Fruit fly (Drosophila melanogaster): ENCODE data around the gene POLDIP2.

POLDIP2 gene

DNA sequence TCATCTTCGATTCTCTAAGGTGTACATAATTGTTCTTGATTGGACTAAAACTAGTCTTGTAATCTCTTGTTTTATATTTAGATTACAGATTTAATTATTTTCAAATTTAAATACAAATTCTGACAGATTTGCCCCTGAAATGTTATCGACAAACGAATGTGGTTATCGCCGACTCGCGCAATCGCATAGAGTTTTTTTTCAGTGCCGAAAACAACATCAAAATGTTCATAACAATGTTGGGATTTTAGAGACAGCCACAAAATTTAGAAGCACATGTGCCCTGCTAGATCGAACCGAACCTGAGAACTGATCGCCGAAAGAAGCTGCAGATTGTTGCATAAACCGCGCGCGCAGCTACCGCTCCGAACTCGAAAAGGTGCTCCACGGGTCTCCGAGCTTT, at the start of gene POLDIP2:
Gene POLDIP2 (plus strand): TSS at position 160 of the 400 bp plus-strand sequence.
- no peak for TF ChIP-seq noc (tag; optimal IDR thresholded peaks at IDR 0.05)

dm6 chr3R:5420454-5420853, 47.1 kb upstream of the POLDIP2 start:
- TF ChIP-seq noc (tag; optimal IDR thresholded peaks at IDR 0.05), result no peak

dm6 chr3R:5422123-5422522, 45.5 kb upstream of the POLDIP2 start:
- TF ChIP-seq noc (tag; optimal IDR thresholded peaks at IDR 0.05), result no peak

- no peak for TF ChIP-seq noc (tag; optimal IDR thresholded peaks at IDR 0.05)
Observed at dm6 chr3R:5427157-5427556, 40.4 kb upstream of the POLDIP2 start, which contains the start of gene CG12147. TSS of gene CG12147 (minus strand) at chr3R:5427257.

- no peak for TF ChIP-seq noc (tag; optimal IDR thresholded peaks at IDR 0.05)
Observed at dm6 chr3R:5429786-5430185, 37.8 kb upstream of the POLDIP2 start.

- TF ChIP-seq noc (tag; optimal IDR thresholded peaks at IDR 0.05), result no peak
Observed at dm6 chr3R:5438750-5439149, 28.8 kb upstream of the POLDIP2 start.

DNA sequence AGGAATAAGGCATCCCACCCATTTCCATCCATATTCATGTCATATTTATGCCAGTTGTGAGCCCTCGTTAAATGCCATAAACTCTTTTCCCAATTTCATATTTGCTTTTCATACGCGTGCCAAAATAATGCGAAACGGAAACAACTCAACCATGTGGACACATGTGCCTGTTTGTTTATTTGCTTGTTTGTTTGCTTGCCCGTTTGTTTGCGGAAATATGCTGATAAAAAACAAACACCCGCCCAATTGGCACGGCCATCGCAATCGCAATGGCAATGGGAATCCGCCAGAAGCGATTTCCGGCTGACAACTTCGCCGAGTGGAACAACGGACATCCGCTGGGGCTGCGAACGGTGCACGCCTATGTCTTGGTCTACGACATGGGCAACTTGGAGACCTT, 13.2 kb upstream of the POLDIP2 start:
- no peak for TF ChIP-seq noc (tag; optimal IDR thresholded peaks at IDR 0.05)

DNA sequence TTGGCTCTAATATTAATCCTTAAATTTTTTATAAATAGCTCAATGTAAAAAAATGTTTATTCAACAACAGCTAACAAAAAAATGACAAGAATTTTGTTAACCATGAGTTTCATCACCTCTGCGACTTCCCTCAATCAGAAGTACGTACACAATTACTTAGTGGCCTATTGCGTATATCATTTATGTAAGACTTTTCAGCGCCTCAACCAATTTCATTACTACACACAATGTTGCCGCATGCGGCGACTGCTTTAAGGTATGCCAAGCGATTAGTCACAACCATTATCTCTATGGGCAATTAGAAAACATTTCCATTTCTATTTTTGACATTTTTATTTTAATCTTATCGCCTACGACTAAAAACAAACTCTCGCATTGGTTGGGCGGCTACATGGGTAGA, 9.0 kb upstream of the POLDIP2 start:
- no peak for TF ChIP-seq noc (tag; optimal IDR thresholded peaks at IDR 0.05)

DNA sequence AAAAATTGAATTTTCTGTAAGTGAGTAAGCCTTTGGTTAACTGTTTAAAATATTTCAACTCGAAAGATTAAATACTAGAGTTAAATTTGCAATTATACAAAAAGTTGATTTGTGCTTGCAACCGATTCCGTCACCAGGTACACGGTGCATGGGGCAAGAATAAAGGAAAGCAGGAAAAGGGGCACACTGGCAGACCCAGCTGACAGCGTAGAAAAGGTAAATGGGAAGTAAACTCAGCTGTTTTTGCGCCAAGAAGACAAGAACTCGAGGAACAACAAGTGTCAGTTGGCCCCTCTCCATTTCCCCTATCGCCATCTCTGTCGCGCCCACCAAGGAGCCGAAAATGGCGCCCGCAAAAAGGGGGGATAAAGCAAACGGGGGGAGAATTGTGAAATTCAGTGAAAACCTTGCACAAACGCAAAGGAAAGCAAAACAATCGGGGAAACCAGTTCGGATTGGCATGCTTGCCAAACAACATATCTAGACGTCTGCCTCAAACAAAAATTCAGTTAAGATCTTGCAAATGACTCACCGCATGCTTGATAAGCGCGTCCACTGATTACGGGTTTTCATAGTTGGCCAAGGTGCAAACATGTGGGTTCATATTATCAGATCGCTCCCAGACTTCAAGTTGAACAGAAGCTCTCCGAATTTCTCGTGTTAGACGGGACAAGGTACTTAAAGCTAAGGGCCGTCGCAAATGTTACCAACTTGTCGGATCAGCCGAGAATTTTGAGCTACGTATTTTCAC, 4.2 kb upstream of the POLDIP2 start:
- TF ChIP-seq noc (tag; optimal IDR thresholded peaks at IDR 0.05), result no peak

dm6 chr3R:5464481-5464880, 3.1 kb upstream of the POLDIP2 start, which contains the start of gene PEK:
TSS of gene PEK (minus strand) at chr3R:5464753.
- TF ChIP-seq noc (tag; optimal IDR thresholded peaks at IDR 0.05), result no peak

dm6 chr3R:5466875-5467274, 703 bp upstream of the POLDIP2 start, which contains the start of gene RpL35A:
TSS of gene RpL35A (minus strand) at chr3R:5467101.
- TF ChIP-seq noc (tag; optimal IDR thresholded peaks at IDR 0.05), result peak; percentile 53

dm6 chr3R:5470586-5471283, 3.2 kb downstream of the POLDIP2 start, which contains the start of the genes mRpL44 and Snr1:
TSS of gene mRpL44 (minus strand) at chr3R:5470636.
TSS of gene Snr1 (plus strand) at chr3R:5470926.
- peak; percentile 61 for TF ChIP-seq noc (tag; optimal IDR thresholded peaks at IDR 0.05)

DNA sequence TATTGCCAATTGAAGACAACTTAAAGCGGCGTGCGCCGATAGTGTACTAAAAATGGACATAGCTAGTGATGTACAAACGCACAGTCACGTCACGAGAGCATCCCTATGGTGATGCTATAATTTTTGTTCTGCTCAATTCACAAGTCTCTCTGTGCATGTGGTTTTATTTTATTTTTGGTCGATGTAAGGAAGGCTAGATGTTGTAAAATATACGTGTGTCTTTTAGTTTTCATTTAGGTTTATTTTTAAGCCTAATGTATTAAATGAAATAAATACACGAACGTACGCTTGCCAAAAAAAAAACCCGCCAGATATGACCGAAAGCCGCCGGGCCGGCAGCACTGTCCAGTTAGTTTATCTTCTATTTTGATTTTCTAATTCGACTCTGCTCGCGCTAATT, 7.0 kb downstream of the POLDIP2 start, which contains the start of the genes CG45100, HDAC3 and Hcs:
Gene CG45100 (minus strand): TSS at position 50 of the 400 bp plus-strand sequence.
Gene HDAC3 (minus strand): TSS at position 50 of the 400 bp plus-strand sequence.
Gene Hcs (plus strand): TSS at position 349 of the 400 bp plus-strand sequence.
- no peak for TF ChIP-seq noc (tag; optimal IDR thresholded peaks at IDR 0.05)

DNA sequence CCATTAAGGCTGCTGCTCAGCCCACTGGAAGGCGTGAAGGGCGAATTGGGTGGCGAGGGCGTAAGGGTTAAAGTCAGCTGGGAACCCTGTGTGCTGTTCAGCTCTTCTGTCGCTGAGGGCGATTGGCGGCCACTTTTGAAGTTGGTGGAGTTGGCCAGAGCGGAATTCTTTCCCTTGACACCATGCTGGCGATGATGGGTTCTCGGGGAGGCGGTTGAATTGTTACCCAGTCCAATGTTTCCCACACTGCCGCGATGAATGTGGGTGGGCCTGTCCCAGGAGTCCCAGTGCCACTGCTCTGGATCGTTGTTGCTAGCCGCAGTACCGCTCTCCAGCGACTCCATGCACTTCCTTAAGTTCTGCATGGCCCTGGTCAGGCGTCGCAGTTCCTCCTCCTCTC, 15.2 kb downstream of the POLDIP2 start:
- no peak for TF ChIP-seq noc (tag; optimal IDR thresholded peaks at IDR 0.05)

- TF ChIP-seq noc (tag; optimal IDR thresholded peaks at IDR 0.05), result no peak
Observed at dm6 chr3R:5483488-5484109, 16.0 kb downstream of the POLDIP2 start, which contains the start of gene ksr. TSS of gene ksr (minus strand) at chr3R:5483906.

dm6 chr3R:5485295-5485718, 17.7 kb downstream of the POLDIP2 start, which contains the start of gene CG31550:
TSS of gene CG31550 (plus strand) at chr3R:5485543.
- TF ChIP-seq noc (tag; optimal IDR thresholded peaks at IDR 0.05), result peak; percentile 42

Data from whole organism, larva.